Worm (Caenorhabditis elegans) whole organism, mixed stage, embryonic: ENCODE measurements around the gene F46B6.2.

Source experiments
- ceh-43 ChIP-seq: fragments of 200-800 bp; sonication (Bioruptor generic); optimal IDR thresholded peaks from 2 replicates; lab custom pipeline; 2018; ENCODE audit warnings: mild to moderate bottlenecking, missing genetic modification characterization, moderate library complexity, missing compliant biosample characterization
- cnd-1 ChIP-seq: fragments of 200-800 bp; sonication (Bioruptor generic); optimal IDR thresholded peaks from 2 replicates; lab custom pipeline; 2018; ENCODE audit warnings: mild to moderate bottlenecking, missing genetic modification characterization, missing compliant biosample characterization

DNA sequence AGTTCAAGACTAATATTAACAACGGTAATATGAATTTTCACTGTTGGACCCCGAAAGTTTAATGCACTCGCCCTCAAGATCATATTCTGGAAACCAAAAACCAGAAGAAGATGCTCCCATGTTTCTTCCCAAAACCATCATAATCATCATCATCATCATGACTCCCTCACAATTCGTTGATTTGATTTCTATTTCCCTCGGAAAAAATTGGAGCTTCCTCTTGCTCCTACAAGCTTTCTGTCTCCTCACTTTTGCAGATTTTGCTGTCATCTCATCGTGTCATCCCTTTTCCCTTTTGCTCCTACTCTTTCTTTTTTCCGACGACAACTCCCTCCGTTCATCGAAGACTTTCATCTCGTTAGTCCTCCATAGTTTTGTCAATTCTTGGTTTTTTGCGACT, at the start of gene F46B6.2:
- TF ChIP-seq cnd-1 (tag; lab: Kevin White, UChicago) (no peak), ceh-43 (GFP tag; lab: Kevin White, UChicago) (no peak)
